Fruit fly (Drosophila melanogaster): Measurements from ENCODE around the gene GILT2.

GILT2 gene

DNA sequence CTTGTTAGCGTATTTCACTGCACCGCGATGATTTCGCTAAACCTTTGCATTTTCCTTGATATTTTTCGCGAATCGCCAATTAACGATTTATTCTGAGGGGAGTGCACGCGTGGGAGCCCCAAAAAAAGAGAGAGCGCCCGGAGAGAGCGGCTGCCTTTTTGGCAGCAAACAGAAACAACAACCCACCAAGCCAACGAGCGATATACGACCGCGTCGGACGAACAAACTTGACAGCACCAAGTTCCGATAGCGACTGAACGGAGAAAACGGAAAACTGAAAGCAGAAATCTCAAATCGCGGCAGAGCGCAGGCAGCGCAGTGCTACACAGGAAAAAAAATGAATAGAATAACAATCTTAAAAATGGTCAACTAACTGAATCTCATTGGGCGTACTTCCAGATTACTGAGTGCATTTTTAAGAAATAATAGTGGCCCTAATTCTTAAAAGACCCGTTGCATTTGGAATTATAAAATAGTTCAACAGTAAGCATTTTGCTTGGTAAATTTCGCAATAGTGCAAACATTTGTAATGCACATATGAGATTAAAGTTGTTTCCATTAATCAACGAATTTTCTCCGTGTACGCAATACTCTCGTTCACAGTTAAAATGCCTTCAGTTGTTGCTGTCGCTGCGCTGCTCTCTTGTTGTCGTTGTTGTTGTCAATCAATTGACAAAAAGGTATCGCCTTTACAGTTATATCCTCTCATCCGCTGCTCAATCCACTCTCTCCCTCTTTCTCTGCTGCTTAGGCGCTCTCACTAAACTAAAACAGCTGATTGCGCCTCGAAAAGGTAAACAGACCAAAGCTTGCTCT, 9.1 kb upstream of the GILT2 start, which contains the start of gene CG31145 (continued):
- TF ChIP-seq ems (GFP tag; optimal IDR thresholded peaks at IDR 0.05) = peak; percentile 99
- TF ChIP-seq Hr3 (GFP tag; optimal IDR thresholded peaks at IDR 0.05) = peak; percentile 100
- peak; percentile 99 for TF ChIP-seq CG10654 (GFP tag; optimal IDR thresholded peaks at IDR 0.05)
- peak; percentile 95 for TF ChIP-seq grn (GFP tag; optimal IDR thresholded peaks at IDR 0.05)
- peak; percentile 99 for TF ChIP-seq vfl (GFP tag; optimal IDR thresholded peaks at IDR 0.05)
- TF ChIP-seq sr (GFP tag; IDR thresholded peaks at IDR 0.05) = peak; percentile 86
- peak; percentile 99 for TF ChIP-seq CG6854 (GFP tag; optimal IDR thresholded peaks at IDR 0.05)
- peak; percentile 100 for TF ChIP-seq CG30403 (GFP tag; optimal IDR thresholded peaks at IDR 0.05)
- TF ChIP-seq pum (GFP tag; optimal IDR thresholded peaks at IDR 0.05) = peak; percentile 100
- peak; percentile 99 for TF ChIP-seq fu2 (GFP tag; optimal IDR thresholded peaks at IDR 0.05)
- peak; percentile 99 for TF ChIP-seq H2.0 (GFP tag; IDR thresholded peaks at IDR 0.05)
- TF ChIP-seq CG7745 (tag; optimal IDR thresholded peaks at IDR 0.05) = peak; percentile 37
- peak; percentile 98 for TF ChIP-seq CG5953 (GFP tag; IDR thresholded peaks at IDR 0.05)
- TF ChIP-seq ac (GFP tag; optimal IDR thresholded peaks at IDR 0.05) = peak; percentile 96
- 0 out of 3 replicates have a peak, but pooled peaks have one; percentile 24 for TF ChIP-seq CG16813 (GFP tag; IDR thresholded peaks at IDR 0.05; ENCODE audit: partially characterized antibody)
- peak; percentile 93 for TF ChIP-seq exex (tag; optimal IDR thresholded peaks at IDR 0.05)
- TF ChIP-seq C15 (GFP tag; IDR thresholded peaks at IDR 0.05) = peak; percentile 97
- TF ChIP-seq trem (tag; optimal IDR thresholded peaks at IDR 0.05) = peak; percentile 97
- TF ChIP-seq zfh1 (GFP tag; IDR thresholded peaks at IDR 0.05) = peak; percentile 99
- TF ChIP-seq fd64A (GFP tag; optimal IDR thresholded peaks at IDR 0.05) = peak; percentile 98
- peak; percentile 96 for TF ChIP-seq CG17186 (GFP tag; optimal IDR thresholded peaks at IDR 0.05)
- peak; percentile 100 for TF ChIP-seq CG9609 (GFP tag; optimal IDR thresholded peaks at IDR 0.05)
- peak; percentile 99 for TF ChIP-seq CG1529 (GFP tag; optimal IDR thresholded peaks at IDR 0.05)
- TF ChIP-seq CG12104 (GFP tag; optimal IDR thresholded peaks at IDR 0.05) = peak; percentile 100
- no peak for TF ChIP-seq CG6791 (GFP tag; IDR thresholded peaks at IDR 0.05; ENCODE audit: partially characterized antibody)
- peak; percentile 99 for TF ChIP-seq tgo (GFP tag; IDR thresholded peaks at IDR 0.05)
- peak; percentile 99 for TF ChIP-seq CG3065 (GFP tag; optimal IDR thresholded peaks at IDR 0.05)
- peak; percentile 99 for TF ChIP-seq Drgx (GFP tag; IDR thresholded peaks at IDR 0.05)
- no peak for TF ChIP-seq CG2129 (GFP tag; IDR thresholded peaks at IDR 0.05; ENCODE audit: partially characterized antibody)
- TF ChIP-seq CG3163 (GFP tag; optimal IDR thresholded peaks at IDR 0.05) = peak; percentile 95
- peak; percentile 98 for TF ChIP-seq Rx (GFP tag; IDR thresholded peaks at IDR 0.05)
- peak; percentile 99 for TF ChIP-seq croc (GFP tag; conservative IDR thresholded peaks at IDR 0.05)
- TF ChIP-seq ftz-f1 (GFP tag; optimal IDR thresholded peaks at IDR 0.05) = peak; percentile 90
- TF ChIP-seq stc (GFP tag; IDR thresholded peaks at IDR 0.05) = peak; percentile 99
- peak; percentile 99 for TF ChIP-seq CG14014 (GFP tag; IDR thresholded peaks at IDR 0.05)
- TF ChIP-seq Sry-β (GFP tag; optimal IDR thresholded peaks at IDR 0.05) = peak; percentile 73
- TF ChIP-seq cg (GFP tag; optimal IDR thresholded peaks at IDR 0.05) = peak; percentile 49
- peak; percentile 98 for TF ChIP-seq sima (GFP tag; optimal IDR thresholded peaks at IDR 0.05)
- TF ChIP-seq Mrtf (GFP tag; IDR thresholded peaks at IDR 0.05) = peak; percentile 98
- TF ChIP-seq Six4 (GFP tag; optimal IDR thresholded peaks at IDR 0.05) = peak; percentile 99
- TF ChIP-seq CG4854 (GFP tag; optimal IDR thresholded peaks at IDR 0.05) = peak; percentile 99
- TF ChIP-seq sna (GFP tag; IDR thresholded peaks at IDR 0.05; ENCODE audit: partially characterized antibody) = no peak
- peak; percentile 97 for TF ChIP-seq Taf1 (GFP tag; IDR thresholded peaks at IDR 0.05)
- TF ChIP-seq Scr (GFP tag; IDR thresholded peaks at IDR 0.05; ENCODE audit: partially characterized antibody) = peak; percentile 25
- peak; percentile 93 for TF ChIP-seq CG15696 (tag; optimal IDR thresholded peaks at IDR 0.05)
- TF ChIP-seq Hsf (GFP tag; optimal IDR thresholded peaks at IDR 0.05) = peak; percentile 100
- peak; percentile 99 for TF ChIP-seq CG12219 (GFP tag; optimal IDR thresholded peaks at IDR 0.05)
- peak; percentile 100 for TF ChIP-seq gem (tag; optimal IDR thresholded peaks at IDR 0.05)
- TF ChIP-seq CG4404 (GFP tag; IDR thresholded peaks at IDR 0.05) = peak; percentile 98
- TF ChIP-seq ara (GFP tag; IDR thresholded peaks at IDR 0.05) = peak; percentile 98
